Fruit fly (Drosophila melanogaster): ENCODE measurements around the gene Arp5.

Arp5 gene

dm6 chr3R:18164052-18164722, 21.1 kb upstream of the Arp5 start, which contains the start of the genes CG7218 and Cbp20 (continued):
- TF ChIP-seq MBD-R2 (GFP tag; IDR thresholded peaks at IDR 0.05) (peak; percentile 83), CG12236 (GFP tag; optimal IDR thresholded peaks at IDR 0.05) (no peak), pfk (GFP tag; optimal IDR thresholded peaks at IDR 0.05) (no peak), Abd-B (GFP tag; optimal IDR thresholded peaks at IDR 0.05) (peak; percentile 79), CG4282 (GFP tag; optimal IDR thresholded peaks at IDR 0.05) (peak; percentile 42), NC2β (GFP tag; optimal IDR thresholded peaks at IDR 0.05) (peak; percentile 49), Dref (GFP tag; IDR thresholded peaks at IDR 0.05) (peak; percentile 62), HHEX (GFP tag; optimal IDR thresholded peaks at IDR 0.05) (peak; percentile 12), CG10431 (GFP tag; optimal IDR thresholded peaks at IDR 0.05) (no peak), CG9932 (GFP tag; IDR thresholded peaks at IDR 0.05) (peak; percentile 95), CG13894 (tag; optimal IDR thresholded peaks at IDR 0.05) (peak; percentile 69), CG4328 (GFP tag; optimal IDR thresholded peaks at IDR 0.05) (peak; percentile 47), Dad (GFP tag; optimal IDR thresholded peaks at IDR 0.05) (peak; percentile 16), Rx (GFP tag; IDR thresholded peaks at IDR 0.05) (peak; percentile 61), Max (GFP tag; optimal IDR thresholded peaks at IDR 0.05) (peak; percentile 76), Mad (GFP tag; optimal IDR thresholded peaks at IDR 0.05) (peak; percentile 14), pros (GFP tag; optimal IDR thresholded peaks at IDR 0.05) (no peak), inv (GFP tag; IDR thresholded peaks at IDR 0.05; ENCODE audit: partially characterized antibody) (peak; percentile 80), slbo (GFP tag; IDR thresholded peaks at IDR 0.05) (peak; percentile 94), dmrt11E (tag; optimal IDR thresholded peaks at IDR 0.05) (peak; percentile 36), Doc3 (GFP tag; IDR thresholded peaks at IDR 0.05; ENCODE audit: partially characterized antibody) (peak; percentile 88), ranshi (GFP tag; IDR thresholded peaks at IDR 0.05) (peak; percentile 78), YL-1 (GFP tag; optimal IDR thresholded peaks at IDR 0.05) (peak; percentile 79), ind (GFP tag; optimal IDR thresholded peaks at IDR 0.05) (peak; percentile 78), CG1024 (GFP tag; IDR thresholded peaks at IDR 0.05) (peak; percentile 56; the same call in 1 of the 2 replicates), fd64A (GFP tag; optimal IDR thresholded peaks at IDR 0.05) (no peak), al (GFP tag; IDR thresholded peaks at IDR 0.05) (peak; percentile 79), Sry-β (GFP tag; optimal IDR thresholded peaks at IDR 0.05) (peak; percentile 27), ssp (GFP tag; IDR thresholded peaks at IDR 0.05) (peak; percentile 34; the same call in 1 of the 2 replicates), CG13775 (GFP tag; optimal IDR thresholded peaks at IDR 0.05) (peak; percentile 73), cas (GFP tag; IDR thresholded peaks at IDR 0.05) (peak; percentile 41; the same call in 1 of the 2 replicates), nerfin-2 (GFP tag; IDR thresholded peaks at IDR 0.05; ENCODE audit: partially characterized antibody) (peak; percentile 55), sisA (GFP tag; IDR thresholded peaks at IDR 0.05) (peak; percentile 68), CG5245 (GFP tag; optimal IDR thresholded peaks at IDR 0.05) (peak; percentile 55), CG17359 (tag; optimal IDR thresholded peaks at IDR 0.05) (peak; percentile 64), Adf1 (GFP tag; IDR thresholded peaks at IDR 0.05) (peak; percentile 95), CG18619 (GFP tag; optimal IDR thresholded peaks at IDR 0.05) (peak; percentile 50), CG3281 (GFP tag; optimal IDR thresholded peaks at IDR 0.05) (peak; percentile 69), lbe (GFP tag; optimal IDR thresholded peaks at IDR 0.05) (peak; percentile 38), HLH4C (GFP tag; IDR thresholded peaks at IDR 0.05; ENCODE audit: partially characterized antibody) (peak; percentile 82), CG12071 (GFP tag; optimal IDR thresholded peaks at IDR 0.05) (no peak), Atf-2 (GFP tag; optimal IDR thresholded peaks at IDR 0.05) (peak; percentile 8), toy (GFP tag; IDR thresholded peaks at IDR 0.05) (no peak), CG11696 (GFP tag; IDR thresholded peaks at IDR 0.05) (no peak; the same call in 1 of the 2 replicates), CG14014 (GFP tag; IDR thresholded peaks at IDR 0.05) (peak; percentile 83), twi (tag; optimal IDR thresholded peaks at IDR 0.05) (peak; percentile 57), Meics (GFP tag; optimal IDR thresholded peaks at IDR 0.05) (peak; percentile 70), pnt (GFP tag; optimal IDR thresholded peaks at IDR 0.05) (peak; percentile 21), fd3F (GFP tag; optimal IDR thresholded peaks at IDR 0.05) (peak; percentile 74), CG8478 (optimal IDR thresholded peaks at IDR 0.05) (no peak)
